Fruit fly (Drosophila melanogaster): ENCODE measurements around the gene Sptz.

dm6 chr3R:11412371-11412770 lies 9.5 kb upstream of the Sptz start, which contains the start of gene Ipo9:
- TF ChIP-seq CG34406 (GFP tag; optimal IDR thresholded peaks at IDR 0.05) = no peak
- no peak for TF ChIP-seq Gug (GFP tag; IDR thresholded peaks at IDR 0.05)
- TF ChIP-seq CG10669 (GFP tag; optimal IDR thresholded peaks at IDR 0.05) = no peak
- no peak for TF ChIP-seq net (GFP tag; optimal IDR thresholded peaks at IDR 0.05)
- TF ChIP-seq CG11294 (GFP tag; IDR thresholded peaks at IDR 0.05) = no peak
- TF ChIP-seq Eip78C (GFP tag) = no peak
- TF ChIP-seq Sox14 (GFP tag; optimal IDR thresholded peaks at IDR 0.05) = no peak
- TF ChIP-seq Sox102F (GFP tag; optimal IDR thresholded peaks at IDR 0.05) = no peak
- no peak for TF ChIP-seq vri (GFP tag; optimal IDR thresholded peaks at IDR 0.05)
- TF ChIP-seq Sox15 (GFP tag; optimal IDR thresholded peaks at IDR 0.05) = no peak
- no peak for TF ChIP-seq CG9139 (GFP tag; optimal IDR thresholded peaks at IDR 0.05)
- no peak for TF ChIP-seq CG15336 (GFP tag; IDR thresholded peaks at IDR 0.05)
- no peak for TF ChIP-seq OdsH (GFP tag; optimal IDR thresholded peaks at IDR 0.05)
- TF ChIP-seq CG8319 (GFP tag; optimal IDR thresholded peaks at IDR 0.05) = no peak

All from whole organism, prepupa.